Fruit fly (Drosophila melanogaster): ENCODE data around the gene sina.
A peak's percentile ranks its signal among the peaks of the same experiment; 100 is the strongest.

Gene sina

dm6 chr3L:16860879-16861278 is 7.3 kb downstream of the sina start (continued):
- TF ChIP-seq Atf-2 (GFP tag; optimal IDR thresholded peaks at IDR 0.05) (no peak), Hr3 (GFP tag; optimal IDR thresholded peaks at IDR 0.05) (no peak), stwl (tag; optimal IDR thresholded peaks at IDR 0.05) (peak; percentile 74), wor (GFP tag; IDR thresholded peaks at IDR 0.05) (no peak), sd (tag; optimal IDR thresholded peaks at IDR 0.05) (no peak), pum (GFP tag; optimal IDR thresholded peaks at IDR 0.05) (no peak), CG17385 (GFP tag; optimal IDR thresholded peaks at IDR 0.05) (no peak), CG3065 (GFP tag; optimal IDR thresholded peaks at IDR 0.05) (no peak), Med (GFP tag) (peak; percentile 24), ewg (GFP tag; optimal IDR thresholded peaks at IDR 0.05) (no peak), CG1603 (tag; optimal IDR thresholded peaks at IDR 0.05) (peak; percentile 62), CG15601 (tag; optimal IDR thresholded peaks at IDR 0.05) (no peak), gfzf (GFP tag; optimal IDR thresholded peaks at IDR 0.05) (peak; percentile 62), CG9437 (GFP tag; optimal IDR thresholded peaks at IDR 0.05) (no peak), CG12659 (GFP tag; optimal IDR thresholded peaks at IDR 0.05) (no peak), CG17186 (GFP tag; optimal IDR thresholded peaks at IDR 0.05) (peak; percentile 6), CG14710 (tag; optimal IDR thresholded peaks at IDR 0.05) (peak; percentile 49), CG1024 (GFP tag; IDR thresholded peaks at IDR 0.05) (0 out of 2 replicates have a peak, but pooled peaks have one; percentile 49), lab (GFP tag; optimal IDR thresholded peaks at IDR 0.05) (no peak), CG34422 (GFP tag; IDR thresholded peaks at IDR 0.05) (no peak), CG7357 (GFP tag; IDR thresholded peaks at IDR 0.05) (peak; percentile 69; the same call in 1 of the 3 replicates), CG8290 (GFP tag; optimal IDR thresholded peaks at IDR 0.05) (peak; percentile 27), CG8290 (tag; optimal IDR thresholded peaks at IDR 0.05) (no peak), ssp (GFP tag; IDR thresholded peaks at IDR 0.05) (peak; percentile 93), CG3995 (GFP tag; optimal IDR thresholded peaks at IDR 0.05) (peak; percentile 30), Hr51 (GFP tag; optimal IDR thresholded peaks at IDR 0.05) (no peak), CG30020 (tag; optimal IDR thresholded peaks at IDR 0.05) (peak; percentile 95), CG17829 (tag; optimal IDR thresholded peaks at IDR 0.05) (peak; percentile 3), jigr1 (GFP tag; IDR thresholded peaks at IDR 0.05) (no peak), pfk (GFP tag; optimal IDR thresholded peaks at IDR 0.05) (no peak), CG2116 (GFP tag; optimal IDR thresholded peaks at IDR 0.05) (peak; percentile 13), CG10209 (GFP tag; optimal IDR thresholded peaks at IDR 0.05) (no peak), Hr39 (optimal IDR thresholded peaks at IDR 0.05) (no peak), sens (GFP tag) (peak; percentile 66), lilli (GFP tag; optimal IDR thresholded peaks at IDR 0.05) (no peak), Bgb (GFP tag; IDR thresholded peaks at IDR 0.05; ENCODE audit: partially characterized antibody) (no peak), pzg (GFP tag; optimal IDR thresholded peaks at IDR 0.05) (peak; percentile 4), fru (optimal IDR thresholded peaks at IDR 0.05) (no peak), fd64A (GFP tag; optimal IDR thresholded peaks at IDR 0.05) (no peak), caup (GFP tag; optimal IDR thresholded peaks at IDR 0.05; ENCODE audit: severe bottlenecking) (no peak), Nf-YC (tag; optimal IDR thresholded peaks at IDR 0.05) (no peak), tll (GFP tag; optimal IDR thresholded peaks at IDR 0.05) (peak in 1 of 2 experiments; percentile 94), CG4707 (GFP tag; optimal IDR thresholded peaks at IDR 0.05) (no peak), Hey (tag; optimal IDR thresholded peaks at IDR 0.05) (no peak), Dfd (GFP tag; optimal IDR thresholded peaks at IDR 0.05) (peak in 1 of 2 experiments; percentile 89)
